Fruit fly (Drosophila melanogaster) whole organism, wandering third instar larva: ENCODE results near the gene CG13311.
A peak's percentile ranks its signal among the peaks of the same experiment; 100 is the strongest.

Experiments
- CG9705 ChIP-seq: fragments of 200-800 bp; sonication (Bioruptor generic); optimal IDR thresholded peaks from 2 replicates; lab custom pipeline; 2018; ENCODE audit warnings: missing biosample characterization, mild to moderate bottlenecking, missing genetic modification characterization
- Hr78 ChIP-seq: fragments of >200 bp; optimal IDR thresholded peaks from 2 replicates; lab custom pipeline; 2017; ENCODE audit warnings: missing biosample characterization, missing genetic modification characterization
- brk ChIP-seq: fragments of 200-800 bp; sonication (Bioruptor generic); optimal IDR thresholded peaks from 2 replicates; lab custom pipeline; 2016; ENCODE audit warnings: missing biosample characterization, mild to moderate bottlenecking, missing genetic modification characterization
- ey ChIP-seq: fragments of 200-800 bp; sonication (Bioruptor generic); optimal IDR thresholded peaks from 2 replicates; lab custom pipeline; 2016; ENCODE audit warnings: missing biosample characterization, missing genetic modification characterization

DNA sequence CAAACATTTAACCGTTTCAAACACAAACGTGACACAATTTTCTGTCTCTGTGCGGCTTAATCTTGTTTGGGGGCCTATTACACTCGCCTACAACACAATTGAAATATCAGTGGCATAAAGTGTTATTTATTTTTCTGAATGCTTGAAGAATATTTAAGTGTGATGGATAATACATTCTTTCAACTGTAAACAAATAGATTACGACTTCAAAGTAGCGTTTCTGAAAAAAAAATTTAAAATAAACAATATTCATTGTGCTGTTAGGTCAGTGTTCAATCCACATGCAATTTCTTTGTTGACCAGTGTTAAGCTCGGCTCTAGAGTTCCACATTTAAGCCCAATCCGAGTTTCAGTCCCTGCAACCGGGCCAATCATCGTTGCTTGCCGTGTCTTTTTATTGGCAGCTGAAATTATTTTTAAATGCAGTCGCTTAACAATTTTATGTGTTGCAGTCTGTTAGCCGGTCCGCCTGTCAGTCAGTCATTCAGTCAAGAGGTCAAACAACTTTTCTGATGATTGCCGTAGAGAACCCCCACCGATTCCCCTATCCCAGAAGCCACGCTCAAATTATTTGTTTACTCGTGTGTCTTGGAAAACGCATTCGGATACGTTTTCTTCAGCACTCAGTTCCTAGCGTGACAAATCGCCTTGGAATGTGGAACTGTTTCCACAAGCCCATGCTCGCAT is 28.8 kb downstream of the CG13311 start:
- TF ChIP-seq Hr78 (GFP tag; lab: Kevin White, UChicago) = no peak
- TF ChIP-seq CG9705 = no peak
- TF ChIP-seq ey (GFP tag; lab: Kevin White, UChicago) = peak; percentile 10
- TF ChIP-seq brk = no peak
